Fruit fly (Drosophila melanogaster) whole organism, embryonic: ENCODE measurements around the gene sima.
A peak's percentile ranks its signal among the peaks of the same experiment; 100 is the strongest.

Source experiments
- BEAF-32 ChIP-seq: fragments of 200-800 bp; sonication (Bioruptor generic); optimal IDR thresholded peaks from 3 replicates; lab custom pipeline; 2017; ENCODE audit warnings: missing biosample characterization, missing genetic modification characterization, mild to moderate bottlenecking, moderate library complexity, missing genetic modification reagents
- Blimp-1 ChIP-seq: fragments of 200-800 bp; sonication (Bioruptor generic); optimal IDR thresholded peaks from 3 replicates; lab custom pipeline; 2018; ENCODE audit warnings: missing biosample characterization, missing genetic modification characterization, mild to moderate bottlenecking, moderate library complexity, missing genetic modification reagents
- CG10274 ChIP-seq: fragments of 200-800 bp; sonication (Bioruptor generic); optimal IDR thresholded peaks from 3 replicates; lab custom pipeline; 2017; ENCODE audit warnings: missing biosample characterization, mild to moderate bottlenecking, missing genetic modification characterization
- CG10462 ChIP-seq: fragments of 200-800 bp; sonication (Bioruptor generic); optimal IDR thresholded peaks from 2 replicates; lab custom pipeline; 2016; ENCODE audit warnings: missing biosample characterization, missing genetic modification characterization
- CG11247 ChIP-seq: fragments of 200-800 bp; sonication (Bioruptor generic); IDR thresholded peaks from 2 replicates; pipeline ENCODE4 v1.3.6; 2022; ENCODE audit warnings: missing biosample characterization, missing genetic modification characterization
- CG13424 ChIP-seq: fragments of 200-800 bp; sonication (Bioruptor generic); optimal IDR thresholded peaks from 2 replicates; lab custom pipeline; 2019; ENCODE audit warnings: missing biosample characterization, mild to moderate bottlenecking, missing genetic modification characterization, moderate library complexity
- CG13894 ChIP-seq: fragments of 200-800 bp; sonication (Bioruptor generic); optimal IDR thresholded peaks from 3 replicates; lab custom pipeline; 2018; ENCODE audit warnings: missing biosample characterization, mild to moderate bottlenecking, missing genetic modification characterization, moderate library complexity
- CG14667 ChIP-seq: fragments of 200-800 bp; sonication (Bioruptor generic); IDR thresholded peaks from 2 replicates; pipeline ENCODE4 v1.3.6; 2022; ENCODE audit warnings: missing biosample characterization, missing genetic modification characterization
- CG17186 ChIP-seq: fragments of 200-800 bp; sonication (Bioruptor generic); optimal IDR thresholded peaks from 3 replicates; lab custom pipeline; 2017; ENCODE audit warnings: missing biosample characterization, missing genetic modification reagents, missing genetic modification characterization
- CG17802 ChIP-seq: fragments of 200-800 bp; sonication (Bioruptor generic); optimal IDR thresholded peaks from 2 replicates; lab custom pipeline; 2018; ENCODE audit warnings: missing biosample characterization, mild to moderate bottlenecking, missing genetic modification characterization, moderate library complexity
- CG2889 ChIP-seq: fragments of 200-800 bp; sonication (Bioruptor generic); IDR thresholded peaks from 3 replicates; pipeline ENCODE4 v1.3.6; 2022; ENCODE audit warnings: missing biosample characterization, missing genetic modification characterization
- CG3726 ChIP-seq: fragments of 200-800 bp; sonication (Bioruptor generic); IDR thresholded peaks from 3 replicates; pipeline ENCODE4, ENCODE4 v1.3.6; 2022; ENCODE audit warnings: missing biosample characterization, missing genetic modification characterization
- CG43689 ChIP-seq: fragments of 200-800 bp; sonication (Bioruptor generic); IDR thresholded peaks from 2 replicates; pipeline ENCODE4 v1.3.6; 2022; ENCODE audit warnings: missing biosample characterization, missing genetic modification characterization
- CG4707 ChIP-seq: fragments of 200-800 bp; sonication (Bioruptor generic); optimal IDR thresholded peaks from 2 replicates; lab custom pipeline; 2018; ENCODE audit warnings: missing biosample characterization, mild to moderate bottlenecking, missing genetic modification characterization, moderate library complexity
- CG7357 ChIP-seq: fragments of 200-800 bp; sonication (Bioruptor generic); IDR thresholded peaks from 3 replicates; pipeline ENCODE4 v1.3.6; 2022; ENCODE audit warnings: missing biosample characterization, missing genetic modification characterization
- CG7556 ChIP-seq: fragments of 200-800 bp; sonication (Bioruptor generic); optimal IDR thresholded peaks from 2 replicates; lab custom pipeline; 2017; ENCODE audit warnings: missing biosample characterization, mild to moderate bottlenecking, missing genetic modification characterization
- CG7839 ChIP-seq: fragments of 200-800 bp; sonication (Bioruptor generic); optimal IDR thresholded peaks from 3 replicates; lab custom pipeline; 2018; ENCODE audit warnings: missing biosample characterization, mild to moderate bottlenecking, missing genetic modification characterization, moderate library complexity
- CG8359 ChIP-seq: fragments of 200-800 bp; sonication (Bioruptor generic); optimal IDR thresholded peaks from 2 replicates; lab custom pipeline; 2017; ENCODE audit warnings: missing biosample characterization, mild to moderate bottlenecking, missing genetic modification characterization, borderline replicate concordance
- CoRest ChIP-seq: fragments of 200-800 bp; sonication (Bioruptor generic); optimal IDR thresholded peaks from 3 replicates; lab custom pipeline; 2018; ENCODE audit warnings: missing biosample characterization, mild to moderate bottlenecking, missing genetic modification characterization, moderate library complexity
- Doc3 ChIP-seq: fragments of 200-800 bp; sonication (Bioruptor generic); IDR thresholded peaks from 3 replicates; pipeline ENCODE4 v1.3.6; 2022; ENCODE audit warnings: missing biosample characterization, missing genetic modification characterization; ENCODE audit not compliant: partially characterized antibody
- E2f1 ChIP-seq: fragments of 200-800 bp; sonication (Bioruptor generic); IDR thresholded peaks from 2 replicates; pipeline ENCODE4 v1.3.6; 2022; ENCODE audit warnings: missing biosample characterization, missing genetic modification characterization
- Eip74EF ChIP-seq, 2 experiments: fragments of 200-800 bp in 1 of 2; fragments of >200 bp in 1 of 2; sonication (Bioruptor generic) in 1 of 2; optimal IDR thresholded peaks; 2 replicates each; lab custom pipeline; 2017 to 2019; ENCODE audit warnings: missing biosample characterization in 2 of 2, missing genetic modification characterization in 2 of 2, mild to moderate bottlenecking in 1 of 2, moderate library complexity in 1 of 2
- Hr51 ChIP-seq, 2 experiments: fragments of 200-800 bp; sonication (Bioruptor generic); optimal IDR thresholded peaks; 2 replicates in 1 of 2; 3 replicates in 1 of 2; lab custom pipeline; 2016 to 2018; ENCODE audit warnings: missing biosample characterization in 2 of 2, missing genetic modification characterization in 2 of 2, mild to moderate bottlenecking in 1 of 2, moderate library complexity in 1 of 2
- MBD-R2 ChIP-seq: fragments of 200-800 bp; sonication (Bioruptor generic); IDR thresholded peaks from 2 replicates; pipeline ENCODE4 v1.3.6; 2022; ENCODE audit warnings: missing biosample characterization, missing genetic modification characterization
- Med ChIP-seq: fragments of 200-800 bp; sonication (Bioruptor generic); peaks from one replicate; lab custom pipeline; 2016; ENCODE audit warnings: missing biosample characterization, missing genetic modification characterization, mild to moderate bottlenecking, inconsistent platforms, moderate library complexity
- Meics ChIP-seq: fragments of 200-800 bp; sonication (Bioruptor generic); optimal IDR thresholded peaks from 2 replicates; lab custom pipeline; 2017; ENCODE audit warnings: missing biosample characterization, mild to moderate bottlenecking, missing genetic modification characterization
- Nf-YB ChIP-seq: fragments of 200-800 bp; sonication (Bioruptor generic); optimal IDR thresholded peaks from 3 replicates; lab custom pipeline; 2019; ENCODE audit warnings: missing biosample characterization, mild to moderate bottlenecking, missing genetic modification characterization, moderate library complexity
- Ptx1 ChIP-seq: fragments of 200-800 bp; sonication (Bioruptor generic); IDR thresholded peaks from 2 replicates; pipeline ENCODE4 v1.3.6; 2022; ENCODE audit warnings: missing biosample characterization, missing genetic modification characterization
- Trl ChIP-seq, 3 experiments: fragments of >200 bp in 2 of 3; fragments of 200-800 bp in 1 of 3; sonication (Bioruptor generic) in 1 of 3; optimal IDR thresholded peaks; 2 replicates in 1 of 3; 3 replicates in 2 of 3; lab custom pipeline; 2016 to 2017; ENCODE audit warnings: missing biosample characterization in 1 of 3, missing genetic modification characterization in 1 of 3
- az2 ChIP-seq: fragments of 200-800 bp; sonication (Bioruptor generic); optimal IDR thresholded peaks from 3 replicates; lab custom pipeline; 2016; ENCODE audit warnings: missing biosample characterization, missing genetic modification characterization
- chinmo ChIP-seq: fragments of 200-800 bp; sonication (Bioruptor generic); IDR thresholded peaks from 4 replicates; pipeline ENCODE4 v1.3.6; 2022; ENCODE audit warnings: missing biosample characterization, missing genetic modification characterization; ENCODE audit not compliant: partially characterized antibody
- corto ChIP-seq: fragments of 200-800 bp; sonication (Bioruptor generic); optimal IDR thresholded peaks from 2 replicates; lab custom pipeline; 2016; ENCODE audit warnings: missing biosample characterization, mild to moderate bottlenecking, missing genetic modification characterization, moderate library complexity
- da ChIP-seq: fragments of 200-800 bp; sonication (Bioruptor generic); optimal IDR thresholded peaks from 2 replicates; lab custom pipeline; 2016; ENCODE audit warnings: missing biosample characterization, missing genetic modification characterization
- dysf ChIP-seq: fragments of 200-800 bp; sonication (Bioruptor generic); IDR thresholded peaks from 3 replicates; pipeline ENCODE4 v1.3.6; 2022; ENCODE audit warnings: missing biosample characterization, missing genetic modification characterization
- fd64A ChIP-seq: fragments of 200-800 bp; sonication (Bioruptor generic); optimal IDR thresholded peaks from 3 replicates; lab custom pipeline; 2018; ENCODE audit warnings: missing biosample characterization, mild to moderate bottlenecking, missing genetic modification characterization
- gem ChIP-seq: fragments of 200-800 bp; sonication (Bioruptor generic); optimal IDR thresholded peaks from 2 replicates; lab custom pipeline; 2019; ENCODE audit warnings: missing biosample characterization, mild to moderate bottlenecking, missing genetic modification characterization, moderate library complexity
- hkb ChIP-seq, 2 experiments: fragments of 200-800 bp in 1 of 2; fragments of >200 bp in 1 of 2; sonication (Bioruptor generic) in 1 of 2; IDR thresholded peaks in 1 of 2; optimal IDR thresholded peaks in 1 of 2; 2 replicates each; pipeline versions ENCODE4 v1.3.6 to Lab custom; 2017 to 2022; ENCODE audit warnings: missing biosample characterization in 1 of 2, missing genetic modification characterization in 1 of 2
- nom ChIP-seq: fragments of 200-800 bp; sonication (Bioruptor generic); optimal IDR thresholded peaks from 2 replicates; lab custom pipeline; 2017; ENCODE audit warnings: missing biosample characterization, missing genetic modification characterization, mild to moderate bottlenecking, moderate library complexity, missing genetic modification reagents
- sens ChIP-seq: fragments of 200-800 bp; sonication (Bioruptor generic); peaks from one replicate; lab custom pipeline; 2016; ENCODE audit warnings: missing biosample characterization, missing genetic modification characterization
- sisA ChIP-seq: fragments of 200-800 bp; sonication (Bioruptor generic); IDR thresholded peaks from 2 replicates; pipeline ENCODE4 v1.3.6; 2022; ENCODE audit warnings: missing biosample characterization, missing genetic modification characterization
- sr ChIP-seq: fragments of 200-800 bp; sonication (Bioruptor generic); IDR thresholded peaks from 3 replicates; pipeline ENCODE4 v1.3.6; 2022; ENCODE audit warnings: missing biosample characterization, missing genetic modification characterization
- tio ChIP-seq: fragments of 200-800 bp; sonication (Bioruptor generic); optimal IDR thresholded peaks from 2 replicates; lab custom pipeline; 2017; ENCODE audit warnings: missing biosample characterization, missing genetic modification characterization, inconsistent platforms
- unpg ChIP-seq: fragments of 200-800 bp; sonication (Bioruptor generic); optimal IDR thresholded peaks from 3 replicates; lab custom pipeline; 2018; ENCODE audit warnings: missing biosample characterization, mild to moderate bottlenecking, missing genetic modification characterization, moderate library complexity
- zf30C ChIP-seq: fragments of 200-800 bp; sonication (Bioruptor generic); optimal IDR thresholded peaks from 3 replicates; lab custom pipeline; 2018; ENCODE audit warnings: missing biosample characterization, mild to moderate bottlenecking, missing genetic modification characterization
- zfh1 ChIP-seq: fragments of 200-800 bp; sonication (Bioruptor generic); IDR thresholded peaks from 3 replicates; pipeline ENCODE4 v1.3.6; 2022; ENCODE audit warnings: missing biosample characterization, missing genetic modification characterization

sima gene

DNA sequence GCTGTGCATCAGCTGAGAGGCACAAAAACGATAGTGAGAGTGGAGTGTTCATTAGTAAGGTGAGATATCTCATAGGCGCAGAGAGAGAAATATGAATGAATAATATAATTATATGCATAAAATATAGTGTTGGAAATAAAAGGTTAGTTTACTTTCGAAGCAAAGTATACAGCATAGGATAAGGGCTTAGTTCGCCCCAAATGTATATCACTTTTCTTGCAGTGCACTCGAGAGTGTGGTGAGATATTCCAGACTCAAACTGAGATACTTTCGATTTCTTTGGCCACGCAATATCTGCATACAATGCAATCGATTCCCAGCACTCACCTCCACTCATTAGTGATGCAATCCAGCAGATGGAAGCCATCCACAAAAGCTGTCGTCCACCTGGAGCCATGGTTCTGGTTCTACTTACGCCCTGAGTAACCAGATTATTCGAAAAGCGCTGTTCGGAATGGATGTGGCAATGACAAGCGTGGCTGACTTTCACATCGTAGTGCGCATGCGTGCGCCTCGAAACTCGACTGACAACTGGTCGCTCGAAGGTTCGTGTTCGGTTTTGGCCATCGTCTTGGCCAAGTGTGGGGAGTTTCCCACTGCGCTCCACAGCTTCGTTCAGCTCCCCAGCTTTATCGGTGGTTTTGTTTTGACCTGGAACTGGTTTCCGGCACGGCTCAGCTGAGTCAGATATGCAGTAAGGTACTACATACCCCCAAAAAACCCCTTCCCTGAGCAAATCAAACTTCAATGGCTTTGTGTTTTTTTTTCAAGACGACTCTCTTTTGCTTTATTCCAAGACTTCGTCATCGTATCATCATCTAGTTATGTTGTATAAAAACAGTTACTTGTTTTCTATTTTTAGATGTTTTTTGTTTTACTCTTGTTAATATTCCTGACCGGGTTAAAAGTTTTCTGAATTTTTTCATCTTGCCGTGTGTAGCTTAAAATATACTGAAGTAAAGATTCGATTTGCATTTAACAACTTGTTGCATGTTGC is 112.9 kb downstream of the sima start, which contains the start of gene Rsod (continued):
- TF ChIP-seq CG7357, result peak; percentile 56
- TF ChIP-seq CG17802, result peak; percentile 38
- peak; percentile 59 for TF ChIP-seq corto
- TF ChIP-seq gem, result peak; percentile 74
- peak in 1 of 2 experiments; percentile 8 for TF ChIP-seq Trl (optimal IDR thresholded peaks at IDR 0.05; lab: Kevin White, UChicago)
- TF ChIP-seq Trl (GFP tag; optimal IDR thresholded peaks at IDR 0.05; lab: Kevin White, UChicago), result no peak
- no peak for TF ChIP-seq CG10274 (GFP tag; lab: Kevin White, UChicago)
- TF ChIP-seq dysf (GFP tag; lab: Robert Waterston, UW), result peak; percentile 84
- no peak for TF ChIP-seq CG10462 (GFP tag; lab: Kevin White, UChicago)
- no peak for TF ChIP-seq zf30C
- TF ChIP-seq zfh1 (GFP tag; lab: Robert Waterston, UW), result peak; percentile 83
- TF ChIP-seq tio (GFP tag; lab: Kevin White, UChicago), result peak; percentile 15
- TF ChIP-seq E2f1, result peak; percentile 71
- peak; percentile 27 for TF ChIP-seq CoRest (tag; lab: Kevin White, UChicago)
- TF ChIP-seq CG13894, result no peak
- peak in 1 of 2 experiments; percentile 66 for TF ChIP-seq Hr51 (GFP tag; optimal IDR thresholded peaks at IDR 0.05; lab: Kevin White, UChicago)
- no peak for TF ChIP-seq BEAF-32 (GFP tag; lab: Kevin White, UChicago)
- TF ChIP-seq CG14667 (GFP tag; lab: Robert Waterston, UW), result peak; percentile 76
- TF ChIP-seq CG13424, result peak; percentile 56
- peak; percentile 32; the same call in 1 of the 2 replicates for TF ChIP-seq MBD-R2 (GFP tag; lab: Robert Waterston, UW)
- 0 out of 2 replicates have a peak, but pooled peaks have one; percentile 42 for TF ChIP-seq CG43689
- no peak for TF ChIP-seq da
- peak; percentile 14; the same call in 1 of the 3 replicates for TF ChIP-seq sr (GFP tag; lab: Robert Waterston, UW)
- peak; percentile 89 for TF ChIP-seq sens
- peak; percentile 56 for TF ChIP-seq az2 (GFP tag; lab: Kevin White, UChicago)
- peak in 1 of 2 experiments; percentile 11 for TF ChIP-seq Eip74EF (GFP tag; optimal IDR thresholded peaks at IDR 0.05; lab: Kevin White, UChicago)
- TF ChIP-seq CG7556, result peak; percentile 15
- TF ChIP-seq fd64A (GFP tag; lab: Kevin White, UChicago), result peak; percentile 36
- peak; percentile 64; the same call in 2 of the 3 replicates for TF ChIP-seq CG3726 (GFP tag; lab: Robert Waterston, UW)
- TF ChIP-seq Med (GFP tag; lab: Kevin White, UChicago), result peak; percentile 68
- peak; percentile 25 for TF ChIP-seq CG8359 (GFP tag; lab: Kevin White, UChicago)
- peak; percentile 74 for TF ChIP-seq sisA (GFP tag; lab: Robert Waterston, UW)
- TF ChIP-seq Ptx1 (GFP tag; lab: Robert Waterston, UW), result peak; percentile 78
- peak; percentile 44 for TF ChIP-seq CG11247
- TF ChIP-seq hkb (optimal IDR thresholded peaks at IDR 0.05; lab: Kevin White, UChicago), result no peak
- TF ChIP-seq hkb (GFP tag; IDR thresholded peaks at IDR 0.05; lab: Robert Waterston, UW), result peak; percentile 82
- no peak for TF ChIP-seq Nf-YB (GFP tag; lab: Kevin White, UChicago)
- TF ChIP-seq CG2889 (GFP tag; lab: Robert Waterston, UW), result no peak
- TF ChIP-seq CG7839 (tag; lab: Kevin White, UChicago), result peak; percentile 62
- peak; percentile 30 for TF ChIP-seq Meics (GFP tag; lab: Kevin White, UChicago)
- no peak for TF ChIP-seq Doc3 (GFP tag; lab: Robert Waterston, UW)
- TF ChIP-seq unpg (GFP tag; lab: Kevin White, UChicago), result peak; percentile 61
- TF ChIP-seq CG4707 (GFP tag; lab: Kevin White, UChicago), result no peak
- peak; percentile 99 for TF ChIP-seq Blimp-1 (GFP tag; lab: Kevin White, UChicago)
- no peak for TF ChIP-seq nom (GFP tag; lab: Kevin White, UChicago)
- TF ChIP-seq CG17186 (GFP tag; lab: Kevin White, UChicago), result no peak
- TF ChIP-seq chinmo (GFP tag; lab: Robert Waterston, UW), result peak; percentile 87; the same call in 2 of the 4 replicates
